Worm (Caenorhabditis elegans) whole organism, L4 larva: ENCODE data around the gene M03B6.4.

Experiments used
- F26F4.8 ChIP-seq: fragments of 200-800 bp; sonication (Bioruptor generic); conservative IDR thresholded peaks from 2 replicates; pipeline ENCODE4 v1.3.6; 2022; ENCODE audit warnings: missing genetic modification characterization, missing compliant biosample characterization
- R02D3.7 ChIP-seq: fragments of 150-350 bp; sonication (generic microtip); optimal IDR thresholded peaks from 3 replicates; lab custom pipeline; 2014; ENCODE audit warnings: missing biosample characterization, missing genetic modification characterization
- dpl-1 ChIP-seq: fragments of 150-350 bp; optimal IDR thresholded peaks from 2 replicates; lab custom pipeline; 2014; ENCODE audit warnings: missing biosample characterization, missing genetic modification reagents, missing genetic modification characterization
- lin-39 ChIP-seq: fragments of 150-350 bp; optimal IDR thresholded peaks from 2 replicates; lab custom pipeline; 2014; ENCODE audit warnings: missing biosample characterization, missing genetic modification reagents, missing genetic modification characterization
- nhr-6 ChIP-seq: fragments of 150-350 bp; optimal IDR thresholded peaks from 2 replicates; lab custom pipeline; 2014; ENCODE audit warnings: missing biosample characterization, missing genetic modification characterization
- spr-1 ChIP-seq: sonication (generic microtip); optimal IDR thresholded peaks from 2 replicates; lab custom pipeline; 2016; ENCODE audit warnings: mild to moderate bottlenecking, missing genetic modification characterization, missing compliant biosample characterization
- ztf-11 ChIP-seq: fragments of 150-350 bp; optimal IDR thresholded peaks from 2 replicates; lab custom pipeline; 2014; ENCODE audit warnings: missing biosample characterization, missing genetic modification characterization

ce11 chrX:13843676-13844075, 15.0 kb upstream of the M03B6.4 start, which contains the start of gene M03B6.5:
- no peak for TF ChIP-seq F26F4.8 (GFP tag; lab: Robert Waterston, UW)
- no peak for TF ChIP-seq spr-1 (tag; lab: Kevin White, UChicago)
- no peak for TF ChIP-seq nhr-6 (tag; lab: Kevin White, UChicago)
- no peak for TF ChIP-seq dpl-1 (GFP tag; lab: Kevin White, UChicago)
- no peak for TF ChIP-seq R02D3.7 (tag; lab: Kevin White, UChicago)
- no peak for TF ChIP-seq lin-39 (tag; lab: Kevin White, UChicago)
- TF ChIP-seq ztf-11 (tag; lab: Kevin White, UChicago), result no peak
